Fruit fly (Drosophila melanogaster): ENCODE results near the gene RpL7-like.

RpL7-like gene

DNA sequence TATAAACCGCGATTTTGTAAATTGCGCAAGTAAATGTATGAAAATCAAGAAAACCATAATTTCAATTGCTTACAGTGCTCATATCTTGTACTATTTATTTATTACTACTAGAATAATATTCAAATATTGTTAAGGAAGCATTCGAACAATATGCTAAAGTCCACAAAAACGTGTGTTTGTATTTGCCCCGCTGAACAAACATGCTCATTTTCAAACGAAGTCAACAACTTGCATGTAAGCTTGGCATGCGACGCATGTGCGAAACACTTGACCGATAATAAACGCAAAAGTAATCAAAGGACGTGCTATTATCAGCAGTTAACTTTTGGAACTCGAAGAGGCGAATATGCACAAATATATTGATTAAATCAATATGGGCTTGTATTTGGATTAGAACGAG is 34.9 kb upstream of the RpL7-like start (continued):
- TF ChIP-seq rib (GFP tag; IDR thresholded peaks at IDR 0.05) (no peak), pita (GFP tag; optimal IDR thresholded peaks at IDR 0.05) (no peak), Lim3 (GFP tag; IDR thresholded peaks at IDR 0.05) (no peak), kni (GFP tag; optimal IDR thresholded peaks at IDR 0.05) (peak; percentile 31), sqz (GFP tag; optimal IDR thresholded peaks at IDR 0.05) (no peak), CG10959 (GFP tag; IDR thresholded peaks at IDR 0.05) (no peak), CG3065 (GFP tag; optimal IDR thresholded peaks at IDR 0.05) (peak; percentile 40), ewg (GFP tag; optimal IDR thresholded peaks at IDR 0.05) (peak; percentile 59), CG9817 (tag; optimal IDR thresholded peaks at IDR 0.05) (peak; percentile 29), Dad (GFP tag; optimal IDR thresholded peaks at IDR 0.05) (no peak), kay (GFP tag; optimal IDR thresholded peaks at IDR 0.05) (peak; percentile 35), CG31441 (GFP tag; IDR thresholded peaks at IDR 0.05) (no peak; the same call in 1 of the 2 replicates), CG18476 (GFP tag; optimal IDR thresholded peaks at IDR 0.05) (peak; percentile 56), fru (optimal IDR thresholded peaks at IDR 0.05) (no peak), Blimp-1 (GFP tag; optimal IDR thresholded peaks at IDR 0.05) (peak; percentile 76), CG2712 (tag; optimal IDR thresholded peaks at IDR 0.05) (peak; percentile 26), CG3407 (GFP tag; optimal IDR thresholded peaks at IDR 0.05) (peak; percentile 87), CG5953 (GFP tag; IDR thresholded peaks at IDR 0.05) (no peak), p53 (GFP tag; optimal IDR thresholded peaks at IDR 0.05) (no peak), Mrtf (GFP tag; IDR thresholded peaks at IDR 0.05) (no peak), CG8765 (GFP tag; IDR thresholded peaks at IDR 0.05) (no peak), exex (tag; optimal IDR thresholded peaks at IDR 0.05) (peak; percentile 4), dan (GFP tag; IDR thresholded peaks at IDR 0.05) (no peak), CG16813 (GFP tag; IDR thresholded peaks at IDR 0.05; ENCODE audit: partially characterized antibody) (no peak), CG32767 (GFP tag; IDR thresholded peaks at IDR 0.05) (no peak), CG2875 (GFP tag; optimal IDR thresholded peaks at IDR 0.05) (peak; percentile 88), twi (tag; optimal IDR thresholded peaks at IDR 0.05) (peak; percentile 19), CG31365 (tag; optimal IDR thresholded peaks at IDR 0.05) (peak; percentile 1), Poxn (GFP tag; IDR thresholded peaks at IDR 0.05) (no peak), shn (GFP tag; optimal IDR thresholded peaks at IDR 0.05) (no peak), sens (GFP tag) (peak; percentile 96), CG18764 (GFP tag; optimal IDR thresholded peaks at IDR 0.05) (peak; percentile 46), HmgZ (tag; optimal IDR thresholded peaks at IDR 0.05) (peak; percentile 60), ranshi (GFP tag; IDR thresholded peaks at IDR 0.05) (peak; percentile 61; the same call in 1 of the 2 replicates), MBD-R2 (GFP tag; IDR thresholded peaks at IDR 0.05) (no peak), phol (tag; optimal IDR thresholded peaks at IDR 0.05) (no peak), Sox102F (GFP tag; optimal IDR thresholded peaks at IDR 0.05) (peak; percentile 77), wor (GFP tag; IDR thresholded peaks at IDR 0.05) (no peak), CG8359 (GFP tag; optimal IDR thresholded peaks at IDR 0.05; ENCODE audit: borderline replicate concordance) (no peak), Chrac-16 (GFP tag; optimal IDR thresholded peaks at IDR 0.05) (no peak), Hand (GFP tag; optimal IDR thresholded peaks at IDR 0.05) (peak; percentile 42), Dip3 (GFP tag; optimal IDR thresholded peaks at IDR 0.05) (no peak), CG8478 (optimal IDR thresholded peaks at IDR 0.05) (no peak), CG16863 (GFP tag; optimal IDR thresholded peaks at IDR 0.05) (peak; percentile 37), CG5245 (GFP tag; optimal IDR thresholded peaks at IDR 0.05) (no peak), CG13624 (GFP tag; optimal IDR thresholded peaks at IDR 0.05) (no peak), zen2 (GFP tag; IDR thresholded peaks at IDR 0.05; ENCODE audit: partially characterized antibody) (no peak), CG17912 (GFP tag; optimal IDR thresholded peaks at IDR 0.05) (peak; percentile 8), grn (GFP tag; optimal IDR thresholded peaks at IDR 0.05) (peak; percentile 23), CG43689 (GFP tag; IDR thresholded peaks at IDR 0.05) (no peak), lab (GFP tag; optimal IDR thresholded peaks at IDR 0.05) (peak; percentile 89), da (GFP tag; optimal IDR thresholded peaks at IDR 0.05) (no peak), CG14050 (GFP tag; IDR thresholded peaks at IDR 0.05) (no peak)

Data from whole organism, embryonic.